Worm (Caenorhabditis elegans) whole organism, L4 larva: ENCODE measurements around the gene asp-15.

Experiments
- F26F4.8 ChIP-seq: fragments of 200-800 bp; sonication (Bioruptor generic); conservative IDR thresholded peaks from 2 replicates; pipeline ENCODE4 v1.3.6; 2022; ENCODE audit warnings: missing genetic modification characterization, missing compliant biosample characterization
- F44E2.7 ChIP-seq: fragments of 200-800 bp; sonication (Bioruptor generic); IDR thresholded peaks from 2 replicates; pipeline ENCODE4 v2.1.2; 2022; ENCODE audit warnings: missing genetic modification characterization, missing compliant biosample characterization
- T20F7.1 ChIP-seq: fragments of 200-800 bp; sonication (Bioruptor generic); optimal IDR thresholded peaks from 2 replicates; lab custom pipeline; 2018; ENCODE audit warnings: mild to moderate bottlenecking, missing genetic modification characterization, missing compliant biosample characterization
- Y75B8A.6 ChIP-seq: fragments of 200-800 bp; sonication (Bioruptor generic); IDR thresholded peaks from 2 replicates; pipeline ENCODE4 v1.3.6; 2022; ENCODE audit warnings: missing genetic modification reagents, missing genetic modification characterization, missing compliant biosample characterization
- aha-1 ChIP-seq: fragments of 150-350 bp; peaks from one replicate; lab custom pipeline; 2014; ENCODE audit warnings: missing biosample characterization, missing genetic modification characterization
- attf-4 ChIP-seq: sonication (generic microtip); optimal IDR thresholded peaks from 3 replicates; lab custom pipeline; 2017; ENCODE audit warnings: missing biosample characterization, missing genetic modification characterization
- ceh-28 ChIP-seq: fragments of 150-350 bp; optimal IDR thresholded peaks from 2 replicates; lab custom pipeline; 2014; ENCODE audit warnings: missing biosample characterization, missing genetic modification reagents, missing genetic modification characterization
- ceh-32 ChIP-seq: sonication (generic microtip); optimal IDR thresholded peaks from 2 replicates; lab custom pipeline; 2016; ENCODE audit warnings: mild to moderate bottlenecking, missing genetic modification characterization, missing compliant biosample characterization; ENCODE audit not compliant: poor library complexity
- daf-19 ChIP-seq: fragments of 200-800 bp; sonication (Bioruptor generic); conservative IDR thresholded peaks from 2 replicates; pipeline ENCODE4 v1.3.6; 2022; ENCODE audit warnings: missing genetic modification characterization, missing compliant biosample characterization
- daf-8 ChIP-seq: fragments of 200-800 bp; sonication (Bioruptor generic); IDR thresholded peaks from 2 replicates; pipeline ENCODE4 v1.3.6; 2022; ENCODE audit warnings: missing genetic modification characterization, missing compliant biosample characterization
- dmd-9 ChIP-seq: fragments of 200-800 bp; sonication (Bioruptor generic); IDR thresholded peaks from 2 replicates; pipeline ENCODE4 v1.3.6; 2022; ENCODE audit warnings: missing genetic modification reagents, missing genetic modification characterization, missing compliant biosample characterization
- egl-27 ChIP-seq: sonication (generic microtip); optimal IDR thresholded peaks from 3 replicates; lab custom pipeline; 2017; ENCODE audit warnings: missing biosample characterization, missing genetic modification reagents, missing genetic modification characterization
- hif-1 ChIP-seq, 2 experiments: sonication (generic microtip); optimal IDR thresholded peaks; 2 replicates each; lab custom pipeline; 2016 to 2017; ENCODE audit warnings: missing compliant biosample characterization in 2 of 2, missing genetic modification characterization in 2 of 2, missing genetic modification reagents in 2 of 2, missing genotype in 2 of 2, mild to moderate bottlenecking in 1 of 2
- hmg-1.1 ChIP-seq: fragments of 200-800 bp; sonication (Bioruptor generic); IDR thresholded peaks from 2 replicates; pipeline ENCODE4 v1.3.6; 2022; ENCODE audit warnings: missing genetic modification reagents, missing genetic modification characterization, missing compliant biosample characterization
- lim-7 ChIP-seq: fragments of 200-800 bp; sonication (Bioruptor generic); IDR thresholded peaks from 2 replicates; pipeline ENCODE4 v1.3.6; 2022; ENCODE audit warnings: missing genetic modification characterization, missing compliant biosample characterization
- lin-13 ChIP-seq: fragments of 150-350 bp; optimal IDR thresholded peaks from 2 replicates; lab custom pipeline; 2014; ENCODE audit warnings: missing biosample characterization, missing genetic modification reagents, missing genetic modification characterization
- lin-15B ChIP-seq: fragments of 150-350 bp; sonication (generic microtip); optimal IDR thresholded peaks from 3 replicates; lab custom pipeline; 2014; ENCODE audit warnings: missing biosample characterization, missing genetic modification characterization
- madf-9 ChIP-seq: fragments of 200-800 bp; sonication (Bioruptor generic); conservative IDR thresholded peaks from 2 replicates; pipeline ENCODE4 v1.3.6; 2022; ENCODE audit warnings: missing genetic modification reagents, missing genetic modification characterization, missing compliant biosample characterization
- mep-1 ChIP-seq: fragments of 150-350 bp; sonication (generic microtip); optimal IDR thresholded peaks from 3 replicates; lab custom pipeline; 2014; ENCODE audit warnings: missing biosample characterization, missing genetic modification characterization
- mxl-3 ChIP-seq: fragments of 200-800 bp; sonication (Bioruptor generic); optimal IDR thresholded peaks from 2 replicates; lab custom pipeline; 2018; ENCODE audit warnings: mild to moderate bottlenecking, missing genetic modification characterization, missing compliant biosample characterization
- nhr-11 ChIP-seq: fragments of 150-350 bp; optimal IDR thresholded peaks from 2 replicates; lab custom pipeline; 2014; ENCODE audit warnings: missing biosample characterization, missing genetic modification characterization
- nhr-111 ChIP-seq: fragments of 200-800 bp; sonication (Bioruptor generic); optimal IDR thresholded peaks from 2 replicates; lab custom pipeline; 2018; ENCODE audit warnings: mild to moderate bottlenecking, missing genetic modification characterization, missing compliant biosample characterization
- nhr-6 ChIP-seq: fragments of 150-350 bp; optimal IDR thresholded peaks from 2 replicates; lab custom pipeline; 2014; ENCODE audit warnings: missing biosample characterization, missing genetic modification characterization
- php-3 ChIP-seq: fragments of 200-800 bp; sonication (Bioruptor generic); IDR thresholded peaks from 2 replicates; pipeline ENCODE4 v1.3.6; 2022; ENCODE audit warnings: missing genetic modification reagents, missing genetic modification characterization, missing compliant biosample characterization
- rbr-2 ChIP-seq: sonication (generic microtip); optimal IDR thresholded peaks from 2 replicates; lab custom pipeline; 2016; ENCODE audit warnings: missing genotype, missing genetic modification characterization, missing compliant biosample characterization
- set-16 ChIP-seq: fragments of 200-800 bp; sonication (Bioruptor generic); IDR thresholded peaks from 2 replicates; pipeline ENCODE4 v1.3.6; 2022; ENCODE audit warnings: missing genetic modification reagents, missing genetic modification characterization, missing compliant biosample characterization
- unc-130 ChIP-seq: sonication (generic microtip); optimal IDR thresholded peaks from 2 replicates; lab custom pipeline; 2016; ENCODE audit warnings: missing genetic modification reagents, missing genetic modification characterization, missing compliant biosample characterization
- vab-7 ChIP-seq: fragments of 200-800 bp; sonication (Bioruptor generic); IDR thresholded peaks from 2 replicates; pipeline ENCODE4 v1.3.6; 2022; ENCODE audit warnings: missing genetic modification reagents, missing genetic modification characterization, missing compliant biosample characterization

asp-15 gene

ce11 chrV:19001016-19001415 is 43.6 kb downstream of the asp-15 start, which contains the start of gene Y39B6A.34 (continued):
- TF ChIP-seq ceh-32 (tag; lab: Kevin White, UChicago) (no peak), daf-19 (GFP tag; lab: Robert Waterston, UW) (no peak), aha-1 (peak; percentile 61), rbr-2 (tag; lab: Kevin White, UChicago) (peak; percentile 33), T20F7.1 (GFP tag; lab: Kevin White, UChicago) (no peak), unc-130 (GFP tag; lab: Kevin White, UChicago) (no peak), mep-1 (tag; lab: Kevin White, UChicago) (peak; percentile 45), php-3 (no peak), attf-4 (tag; lab: Kevin White, UChicago) (no peak), lim-7 (GFP tag; lab: Robert Waterston, UW) (no peak), F26F4.8 (no peak), ceh-28 (tag; lab: Kevin White, UChicago) (no peak), nhr-6 (tag; lab: Kevin White, UChicago) (no peak), hmg-1.1 (GFP tag; lab: Robert Waterston, UW) (no peak), lin-13 (GFP tag; lab: Kevin White, UChicago) (no peak), nhr-11 (no peak), daf-8 (GFP tag; lab: Robert Waterston, UW) (no peak), dmd-9 (no peak), lin-15B (tag; lab: Kevin White, UChicago) (no peak), madf-9 (no peak), F44E2.7 (GFP tag; lab: Robert Waterston, UW) (no peak)

DNA sequence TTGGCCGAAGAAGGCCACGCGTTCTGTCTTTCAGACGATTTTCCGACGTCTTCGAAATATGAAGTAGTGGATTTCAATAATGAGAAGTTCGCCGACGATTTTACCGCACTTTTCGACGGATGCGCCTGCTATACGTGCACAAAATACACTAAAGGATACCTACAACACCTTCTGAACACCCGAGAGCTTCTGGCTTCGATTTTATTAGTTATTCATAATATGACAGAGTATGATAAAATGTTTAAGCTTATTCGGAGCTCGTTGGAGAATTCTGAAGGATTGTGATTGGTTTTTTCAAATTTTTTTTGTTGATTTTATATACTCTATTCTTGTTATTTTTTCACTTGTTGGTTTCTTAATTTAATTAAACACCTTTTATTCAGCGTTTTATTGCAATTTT is 44.1 kb downstream of the asp-15 start:
- TF ChIP-seq aha-1 (peak; percentile 94), Y75B8A.6 (GFP tag; lab: Robert Waterston, UW) (0 out of 2 replicates have a peak, but pooled peaks have one; percentile 43), hif-1 (tag; optimal IDR thresholded peaks at IDR 0.05; lab: Kevin White, UChicago) (no peak)

DNA sequence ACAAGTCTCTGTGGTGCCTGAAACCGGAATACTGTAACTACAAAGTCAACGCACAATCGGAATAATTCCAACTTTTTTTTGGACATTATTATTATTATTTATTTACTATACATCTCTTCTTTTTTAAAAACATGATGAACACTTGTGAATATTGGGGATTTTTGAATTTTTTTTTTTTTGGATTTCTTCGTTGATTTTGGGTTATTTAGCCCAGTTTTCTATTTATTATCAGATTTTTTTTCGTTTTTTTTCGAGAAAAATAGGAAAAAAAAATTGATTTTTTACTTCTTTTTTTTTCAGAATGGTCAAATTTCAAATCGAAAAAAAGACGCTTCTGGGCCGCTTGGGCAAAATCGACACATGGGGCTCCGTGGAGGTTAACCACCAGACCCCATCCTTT is 46.6 kb downstream of the asp-15 start, which contains the start of gene tgt-2:
Gene tgt-2 (plus strand): TSS at position 301 of the 400 bp plus-strand sequence.
- TF ChIP-seq unc-130 (GFP tag; lab: Kevin White, UChicago) (no peak), mxl-3 (no peak), vab-7 (no peak), aha-1 (no peak), F26F4.8 (no peak), egl-27 (no peak), lim-7 (GFP tag; lab: Robert Waterston, UW) (no peak), nhr-111 (GFP tag; lab: Kevin White, UChicago) (no peak)

DNA sequence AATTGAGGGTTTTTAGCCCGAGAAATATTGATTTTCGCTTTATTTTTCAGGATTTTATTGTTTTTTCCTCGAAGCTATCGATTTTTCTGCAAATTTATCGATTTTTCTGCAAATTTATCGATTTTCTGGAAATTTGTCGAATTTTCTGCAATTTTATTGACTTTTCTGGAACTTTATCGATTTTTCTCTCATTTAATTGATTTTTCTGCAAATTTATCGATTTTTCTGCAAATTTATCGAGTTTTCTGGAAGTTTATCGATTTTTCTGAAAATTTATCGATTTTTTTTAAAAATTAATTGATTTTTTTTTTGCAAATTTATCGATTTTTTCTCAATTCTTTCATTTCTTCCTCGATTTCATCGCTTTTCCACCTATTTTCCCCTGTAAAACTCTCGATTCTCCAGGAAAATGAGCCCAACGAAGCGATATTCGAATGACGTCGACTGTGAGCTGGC is 51.1 kb downstream of the asp-15 start, which contains the start of gene gtf-2F2:
Gene gtf-2F2 (plus strand): TSS at position 406 of the 456 bp plus-strand sequence.
- TF ChIP-seq ceh-28 (tag; lab: Kevin White, UChicago): peak; percentile 91
- TF ChIP-seq set-16: no peak
- peak; percentile 79 for TF ChIP-seq aha-1
